Fruit fly (Drosophila melanogaster): Measurements from ENCODE around the gene CG32448.

CG32448 gene

DNA sequence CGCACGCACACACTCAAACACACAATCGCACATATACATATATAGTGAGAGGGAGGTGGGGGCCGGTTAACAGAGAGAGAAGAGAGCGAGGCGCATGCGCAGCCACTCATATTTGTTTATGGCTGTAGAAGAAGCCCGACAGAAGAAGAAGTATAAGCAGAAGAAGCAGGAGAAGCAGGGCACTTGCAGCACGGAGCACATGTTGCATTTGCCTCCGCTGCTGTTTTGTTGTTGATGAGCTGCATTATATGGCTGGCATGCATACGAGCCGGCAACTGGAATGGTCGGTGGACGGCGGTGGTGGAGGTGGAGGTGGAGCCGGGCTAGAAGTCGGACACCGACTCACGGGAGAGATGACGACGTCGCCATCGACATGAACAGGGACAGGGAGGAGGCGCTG is 27.9 kb downstream of the CG32448 start:
- no peak for TF ChIP-seq Dll (optimal IDR thresholded peaks at IDR 0.05)
- no peak for TF ChIP-seq psq (optimal IDR thresholded peaks at IDR 0.05)
- TF ChIP-seq EcR (GFP tag; optimal IDR thresholded peaks at IDR 0.05), result no peak
- TF ChIP-seq CG8478 (optimal IDR thresholded peaks at IDR 0.05), result no peak
- TF ChIP-seq usp (GFP tag; optimal IDR thresholded peaks at IDR 0.05), result no peak
- TF ChIP-seq pan (optimal IDR thresholded peaks at IDR 0.05), result no peak

DNA sequence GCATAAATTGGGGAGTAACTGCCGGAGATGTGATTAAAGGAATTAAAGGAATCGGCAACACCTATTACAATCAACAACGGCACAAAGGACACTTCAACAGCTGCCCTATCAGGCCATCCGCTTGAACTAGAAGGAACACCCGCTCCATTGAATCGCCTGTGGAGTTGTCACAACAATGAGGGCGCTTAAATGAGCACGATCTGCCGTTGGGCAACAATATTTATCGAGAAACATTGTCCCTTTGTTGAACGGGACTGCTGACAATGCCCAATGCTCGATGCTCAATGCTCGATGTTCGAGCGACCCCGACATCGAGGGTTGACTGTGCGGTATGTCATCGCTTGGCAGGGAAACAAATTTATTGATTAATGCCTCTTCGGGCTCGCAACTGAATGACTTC is 40.4 kb downstream of the CG32448 start:
- TF ChIP-seq EcR (GFP tag; optimal IDR thresholded peaks at IDR 0.05) (no peak), CG8478 (optimal IDR thresholded peaks at IDR 0.05) (no peak), Dll (optimal IDR thresholded peaks at IDR 0.05) (no peak), psq (optimal IDR thresholded peaks at IDR 0.05) (no peak), pan (optimal IDR thresholded peaks at IDR 0.05) (no peak), usp (GFP tag; optimal IDR thresholded peaks at IDR 0.05) (no peak)

All from whole organism.